Worm (Caenorhabditis elegans): ENCODE measurements around the gene srt-20.

Gene srt-20

DNA sequence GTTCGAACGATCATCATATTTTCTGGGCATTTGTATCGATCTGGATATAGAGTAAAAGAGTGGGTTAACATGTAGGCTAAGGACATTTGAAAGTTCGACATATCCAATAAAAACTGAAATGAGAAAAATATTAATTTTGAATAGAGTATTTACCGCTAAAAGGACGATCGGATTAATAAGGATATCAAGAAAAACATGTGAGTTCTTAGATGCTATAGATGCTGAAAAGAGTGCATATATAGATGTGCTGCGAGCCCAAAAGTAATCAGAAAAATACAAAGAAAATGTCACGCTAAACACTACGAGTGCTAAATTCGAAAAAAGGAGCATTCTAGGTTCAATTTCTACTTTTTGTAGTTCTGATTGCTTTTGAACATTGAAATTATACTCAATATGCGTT is 36.2 kb downstream of the srt-20 start, which contains the start of gene srt-12:
srt-12 (minus strand) TSS at position 101 of the 400 bp plus-strand sequence.
- no peak for TF ChIP-seq eor-1 (tag; optimal IDR thresholded peaks at IDR 0.05)
- no peak for TF ChIP-seq ceh-82 (tag; optimal IDR thresholded peaks at IDR 0.05)
- TF ChIP-seq unc-39 (tag; optimal IDR thresholded peaks at IDR 0.05) = no peak
- no peak for TF ChIP-seq fkh-2 (tag; optimal IDR thresholded peaks at IDR 0.05)
- TF ChIP-seq egl-27 (tag; optimal IDR thresholded peaks at IDR 0.05) = no peak
- no peak for TF ChIP-seq ama-1 (optimal IDR thresholded peaks at IDR 0.05)
- TF ChIP-seq hmg-11 (tag; optimal IDR thresholded peaks at IDR 0.05) = no peak
- no peak for TF ChIP-seq elt-2 (tag; optimal IDR thresholded peaks at IDR 0.05)
- no peak for TF ChIP-seq elt-3 (tag; optimal IDR thresholded peaks at IDR 0.05)
- no peak for TF ChIP-seq mml-1 (tag; optimal IDR thresholded peaks at IDR 0.05)
- TF ChIP-seq skn-1 (tag; optimal IDR thresholded peaks at IDR 0.05) = no peak
- no peak for TF ChIP-seq nhr-43 (tag; optimal IDR thresholded peaks at IDR 0.05; ENCODE audit: poor library complexity, severe bottlenecking)
- no peak for TF ChIP-seq aly-2 (tag; optimal IDR thresholded peaks at IDR 0.05)
- no peak for TF ChIP-seq tbx-2 (tag; optimal IDR thresholded peaks at IDR 0.05)
- no peak for TF ChIP-seq ceh-16 (tag; optimal IDR thresholded peaks at IDR 0.05)
- TF ChIP-seq zag-1 (tag; optimal IDR thresholded peaks at IDR 0.05) = no peak
- TF ChIP-seq nhr-12 (tag; optimal IDR thresholded peaks at IDR 0.05) = no peak
- TF ChIP-seq lin-39 (tag; optimal IDR thresholded peaks at IDR 0.05) = no peak

DNA sequence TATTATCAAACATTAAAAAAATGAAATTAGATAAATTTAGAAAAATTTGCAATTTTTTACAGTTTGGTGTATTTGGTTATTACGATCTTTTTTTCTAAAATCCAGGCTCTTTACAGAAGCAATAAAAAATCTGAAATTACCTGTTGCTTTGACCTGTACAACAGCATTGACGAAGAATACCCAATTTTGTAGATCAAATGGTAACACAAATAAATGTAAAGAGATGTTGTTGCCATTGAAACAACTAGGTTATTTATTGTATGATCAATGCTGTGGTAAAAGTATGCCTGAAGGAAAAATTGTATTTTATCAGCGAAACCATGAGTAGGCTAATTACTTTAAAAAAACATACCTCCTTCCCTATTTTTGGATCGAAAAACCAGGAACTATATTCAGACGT is 37.1 kb downstream of the srt-20 start:
- TF ChIP-seq nhr-23 (tag; optimal IDR thresholded peaks at IDR 0.05) = no peak

DNA sequence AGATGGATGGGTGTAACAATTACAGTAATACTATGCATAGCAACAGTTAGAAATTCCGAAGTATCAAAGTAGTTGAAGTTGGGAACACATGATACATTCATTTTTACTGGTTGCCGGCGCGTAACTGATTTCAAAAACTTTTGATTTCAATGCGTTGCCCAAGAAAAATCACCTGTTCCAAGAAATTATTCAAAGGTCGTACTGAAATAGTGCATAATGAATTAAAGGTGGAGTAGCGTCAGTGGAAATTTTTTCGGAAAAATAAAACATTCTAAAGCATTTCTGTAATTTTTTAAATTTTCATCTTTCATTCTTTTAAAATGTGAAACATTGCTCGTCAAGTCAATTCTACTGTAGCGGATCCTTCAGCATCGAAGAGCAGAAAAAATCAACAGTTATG is 38.3 kb downstream of the srt-20 start, which contains the start of gene srh-204:
srh-204 (minus strand) TSS at position 101 of the 400 bp plus-strand sequence.
- TF ChIP-seq ceh-16 (tag; optimal IDR thresholded peaks at IDR 0.05) = no peak
- TF ChIP-seq unc-62 (GFP tag; optimal IDR thresholded peaks at IDR 0.05) = no peak
- TF ChIP-seq nfya-1 (tag; optimal IDR thresholded peaks at IDR 0.05; ENCODE audit: insufficient read depth) = no peak
- TF ChIP-seq daf-12 (tag; optimal IDR thresholded peaks at IDR 0.05) = no peak
- TF ChIP-seq ZK546.5 (tag; optimal IDR thresholded peaks at IDR 0.05) = no peak
- TF ChIP-seq tbx-2 (tag; optimal IDR thresholded peaks at IDR 0.05) = no peak
- no peak for TF ChIP-seq elt-3 (tag; optimal IDR thresholded peaks at IDR 0.05)
- no peak for TF ChIP-seq zag-1 (tag; optimal IDR thresholded peaks at IDR 0.05)
- no peak for TF ChIP-seq nhr-23 (tag; optimal IDR thresholded peaks at IDR 0.05)
- TF ChIP-seq eor-1 (tag; optimal IDR thresholded peaks at IDR 0.05) = no peak

DNA sequence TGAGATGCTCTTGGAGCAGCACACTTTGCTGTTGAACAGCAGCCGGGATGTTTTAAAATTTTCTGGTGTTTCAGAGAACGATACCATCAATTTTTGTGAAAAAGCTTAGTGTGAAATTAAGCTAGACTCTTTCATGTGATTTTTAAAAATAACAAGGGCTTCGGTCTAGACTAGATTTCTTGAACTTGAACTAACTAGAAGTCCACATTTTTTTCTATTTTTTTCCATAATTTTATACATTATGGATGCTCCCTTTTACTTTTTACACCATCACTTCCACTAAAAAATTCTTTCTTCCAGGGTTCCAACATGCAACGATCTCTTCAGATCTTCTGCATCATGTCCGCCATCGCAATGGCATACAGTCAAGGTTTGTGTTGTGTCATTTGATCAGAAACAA is 42.5 kb downstream of the srt-20 start, which contains the start of gene nlp-13:
nlp-13 (plus strand) TSS at position 301 of the 400 bp plus-strand sequence.
- TF ChIP-seq aly-2 (tag; optimal IDR thresholded peaks at IDR 0.05) = no peak
- TF ChIP-seq ceh-16 (tag; optimal IDR thresholded peaks at IDR 0.05) = no peak
- TF ChIP-seq nhr-43 (tag; optimal IDR thresholded peaks at IDR 0.05; ENCODE audit: poor library complexity, severe bottlenecking) = no peak
- TF ChIP-seq nhr-237 (tag; optimal IDR thresholded peaks at IDR 0.05) = no peak
- TF ChIP-seq zag-1 (tag; optimal IDR thresholded peaks at IDR 0.05) = no peak
- no peak for TF ChIP-seq elt-1 (tag; optimal IDR thresholded peaks at IDR 0.05)
- TF ChIP-seq nhr-28 (tag; optimal IDR thresholded peaks at IDR 0.05) = no peak
- TF ChIP-seq sea-2 (GFP tag; optimal IDR thresholded peaks at IDR 0.05) = no peak
- TF ChIP-seq fkh-2 (tag; optimal IDR thresholded peaks at IDR 0.05) = no peak
- no peak for TF ChIP-seq nfya-1 (tag; optimal IDR thresholded peaks at IDR 0.05; ENCODE audit: insufficient read depth)
- TF ChIP-seq tbx-2 (tag; optimal IDR thresholded peaks at IDR 0.05) = no peak
- TF ChIP-seq daf-12 (tag; optimal IDR thresholded peaks at IDR 0.05) = no peak

Measured in whole organism, L3 larva.